Fruit fly (Drosophila melanogaster): ENCODE data around the gene S-Lap3.

- no peak for TF ChIP-seq CG10959 (GFP tag; IDR thresholded peaks at IDR 0.05)
- TF ChIP-seq dm (GFP tag; optimal IDR thresholded peaks at IDR 0.05): no peak
Measured at dm6 chr3L:10516707-10517450, 51.9 kb downstream of the S-Lap3 start.
